Fruit fly (Drosophila melanogaster): ENCODE data around the gene CtsB.
A peak's percentile ranks its signal among the peaks of the same experiment; 100 is the strongest.

CtsB gene

DNA sequence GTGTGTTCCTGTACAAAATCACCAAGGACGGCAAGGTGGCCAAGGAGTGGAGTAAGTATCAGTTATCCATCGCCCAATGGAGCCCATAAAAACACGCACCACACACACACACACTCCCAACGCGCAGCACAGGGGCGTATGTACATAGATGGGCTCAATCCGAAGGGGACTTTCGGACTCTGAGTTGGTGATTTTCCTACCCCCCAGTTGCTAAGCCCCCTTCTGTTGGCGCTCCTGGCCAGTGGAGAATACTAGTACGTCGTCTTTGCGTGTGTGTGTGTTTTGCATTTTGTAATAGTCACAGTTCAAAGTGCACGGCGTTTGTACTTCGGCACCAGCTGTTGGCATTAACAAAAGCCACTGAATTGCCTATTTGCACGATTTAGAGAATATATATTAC, 41.9 kb downstream of the CtsB start (continued):
- peak; percentile 74 for TF ChIP-seq CG11085 (GFP tag; IDR thresholded peaks at IDR 0.05)
- no peak for TF ChIP-seq D (optimal IDR thresholded peaks at IDR 0.05)
- peak; percentile 45 for TF ChIP-seq D (GFP tag; optimal IDR thresholded peaks at IDR 0.05)
- TF ChIP-seq cwo (GFP tag; optimal IDR thresholded peaks at IDR 0.05): peak; percentile 71
- TF ChIP-seq CG11695 (GFP tag; IDR thresholded peaks at IDR 0.05): peak; percentile 72; the same call in 1 of the 3 replicates
- TF ChIP-seq Adf1 (GFP tag; IDR thresholded peaks at IDR 0.05): no peak
- peak; percentile 77 for TF ChIP-seq CG12155 (GFP tag; optimal IDR thresholded peaks at IDR 0.05)
- TF ChIP-seq CG10462 (GFP tag; optimal IDR thresholded peaks at IDR 0.05): no peak
- TF ChIP-seq so (GFP tag; IDR thresholded peaks at IDR 0.05): peak; percentile 62; the same call in 1 of the 3 replicates
- TF ChIP-seq hth (optimal IDR thresholded peaks at IDR 0.05): no peak
- TF ChIP-seq aop (GFP tag; IDR thresholded peaks at IDR 0.05): peak; percentile 47; the same call in 1 of the 2 replicates
- no peak for TF ChIP-seq gfzf (GFP tag; optimal IDR thresholded peaks at IDR 0.05)
- no peak for TF ChIP-seq GATAe (GFP tag; conservative IDR thresholded peaks at IDR 0.05)
- peak; percentile 83 for TF ChIP-seq CG10543 (GFP tag; optimal IDR thresholded peaks at IDR 0.05)
- peak; percentile 97 for TF ChIP-seq nom (GFP tag; optimal IDR thresholded peaks at IDR 0.05)
- TF ChIP-seq CG3281 (GFP tag; optimal IDR thresholded peaks at IDR 0.05): peak; percentile 71
- TF ChIP-seq E2f1 (GFP tag; IDR thresholded peaks at IDR 0.05): peak; percentile 63
- peak; percentile 21; the same call in 1 of the 3 replicates for TF ChIP-seq CG3726 (GFP tag; IDR thresholded peaks at IDR 0.05)
- TF ChIP-seq ranshi (GFP tag; IDR thresholded peaks at IDR 0.05): peak; percentile 79
- peak; percentile 77 for TF ChIP-seq Sox102F (GFP tag; optimal IDR thresholded peaks at IDR 0.05)
- TF ChIP-seq CG9609 (GFP tag; optimal IDR thresholded peaks at IDR 0.05): peak; percentile 76
- TF ChIP-seq eyg (GFP tag; optimal IDR thresholded peaks at IDR 0.05): peak; percentile 34
- peak; percentile 63 for TF ChIP-seq Atf6 (GFP tag; IDR thresholded peaks at IDR 0.05)
- TF ChIP-seq Dip2 (GFP tag; IDR thresholded peaks at IDR 0.05): no peak
- TF ChIP-seq H2.0 (GFP tag; IDR thresholded peaks at IDR 0.05): peak; percentile 81
- TF ChIP-seq HLHmδ (GFP tag; optimal IDR thresholded peaks at IDR 0.05): peak; percentile 64
- TF ChIP-seq NC2α (GFP tag; optimal IDR thresholded peaks at IDR 0.05): no peak
- peak; percentile 75 for TF ChIP-seq MTF-1 (GFP tag; optimal IDR thresholded peaks at IDR 0.05; ENCODE audit: borderline replicate concordance)
- no peak for TF ChIP-seq CG8290 (GFP tag; optimal IDR thresholded peaks at IDR 0.05)
- peak in 1 of 2 experiments; percentile 98 for TF ChIP-seq CG8290 (tag; optimal IDR thresholded peaks at IDR 0.05)
- peak; percentile 82 for TF ChIP-seq her (GFP tag; optimal IDR thresholded peaks at IDR 0.05)
- TF ChIP-seq CG16815 (GFP tag; optimal IDR thresholded peaks at IDR 0.05): peak; percentile 66
- peak; percentile 78; the same call in 2 of the 3 replicates for TF ChIP-seq zfh1 (GFP tag; IDR thresholded peaks at IDR 0.05)
- TF ChIP-seq CG1603 (tag; optimal IDR thresholded peaks at IDR 0.05): peak; percentile 87
- TF ChIP-seq CG11456 (GFP tag; IDR thresholded peaks at IDR 0.05): peak; percentile 95
- TF ChIP-seq phol (tag; optimal IDR thresholded peaks at IDR 0.05): peak; percentile 60
- TF ChIP-seq Dll (GFP tag; IDR thresholded peaks at IDR 0.05; ENCODE audit: partially characterized antibody): no peak
- TF ChIP-seq CG2116 (GFP tag; optimal IDR thresholded peaks at IDR 0.05): no peak
- peak; percentile 75 for TF ChIP-seq CG34422 (GFP tag; IDR thresholded peaks at IDR 0.05)
- TF ChIP-seq bcd (GFP tag; optimal IDR thresholded peaks at IDR 0.05): peak; percentile 78
- TF ChIP-seq CG10274 (GFP tag; optimal IDR thresholded peaks at IDR 0.05): peak; percentile 49
- TF ChIP-seq CG8478 (optimal IDR thresholded peaks at IDR 0.05): no peak
- TF ChIP-seq tgo (GFP tag; IDR thresholded peaks at IDR 0.05): peak; percentile 79
- peak; percentile 84 for TF ChIP-seq CG9817 (tag; optimal IDR thresholded peaks at IDR 0.05)
- peak; percentile 47 for TF ChIP-seq gcm (GFP tag; optimal IDR thresholded peaks at IDR 0.05)
- peak; percentile 92 for TF ChIP-seq Antp (GFP tag; optimal IDR thresholded peaks at IDR 0.05)
- TF ChIP-seq Xbp1 (GFP tag; optimal IDR thresholded peaks at IDR 0.05): peak; percentile 86
- TF ChIP-seq Pdp1 (GFP tag; optimal IDR thresholded peaks at IDR 0.05): peak; percentile 50 to 83
- no peak for TF ChIP-seq CG15073 (GFP tag; optimal IDR thresholded peaks at IDR 0.05)
- peak; percentile 21 for TF ChIP-seq CG13123 (GFP tag; optimal IDR thresholded peaks at IDR 0.05)
- TF ChIP-seq Camta (GFP tag; optimal IDR thresholded peaks at IDR 0.05): peak; percentile 39
- no peak for TF ChIP-seq CG12104 (GFP tag; optimal IDR thresholded peaks at IDR 0.05)
